Worm (Caenorhabditis elegans): ENCODE data around the gene twk-24.

DNA sequence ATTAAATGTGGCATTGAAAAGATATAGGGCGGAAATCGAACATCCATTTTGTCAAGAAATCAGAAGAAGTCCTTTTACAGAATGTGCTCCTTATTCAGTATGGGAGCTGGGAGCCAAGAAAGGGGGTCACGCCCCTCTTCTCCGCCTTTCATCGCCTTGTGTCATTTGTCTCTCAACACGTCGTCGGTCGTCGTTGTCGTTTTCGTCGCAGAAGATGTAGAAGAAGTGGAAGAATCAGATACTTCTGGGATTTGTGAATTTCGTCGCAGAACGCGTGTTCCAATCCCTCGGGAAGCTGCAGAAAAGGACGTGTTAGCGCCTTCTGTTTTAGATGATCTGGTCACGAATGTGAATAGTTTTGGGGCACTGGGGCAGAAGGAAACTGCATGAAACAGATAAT, 7.8 kb upstream of the twk-24 start, which contains the start of gene bnc-1:
- TF ChIP-seq ztf-23 (GFP tag; IDR thresholded peaks at IDR 0.05), result no peak
- no peak for TF ChIP-seq T22C8.4 (GFP tag; IDR thresholded peaks at IDR 0.05)
- TF ChIP-seq cog-1 (tag; optimal IDR thresholded peaks at IDR 0.05), result no peak
